Worm (Caenorhabditis elegans) whole organism, young adult: ENCODE measurements around the gene map-1.
A peak's percentile ranks its signal among the peaks of the same experiment; 100 is the strongest.

Source experiments
- B0035.1 ChIP-seq: sonication (generic microtip); optimal IDR thresholded peaks from 2 replicates; lab custom pipeline; 2016; ENCODE audit warnings: missing genetic modification characterization, mild to moderate bottlenecking, missing compliant biosample characterization, missing genotype, missing genetic modification reagents
- C06A6.2 ChIP-seq: fragments of 200-800 bp; sonication (Bioruptor generic); conservative IDR thresholded peaks from 2 replicates; pipeline ENCODE4 v1.3.6; 2022; ENCODE audit warnings: missing genetic modification characterization, missing compliant biosample characterization
- F37B4.10 ChIP-seq: fragments of 200-800 bp; sonication (Bioruptor generic); IDR thresholded peaks from 2 replicates; pipeline ENCODE4 v1.3.6; 2022; ENCODE audit warnings: missing genetic modification characterization, missing compliant biosample characterization
- F39B2.1 ChIP-seq: fragments of 200-800 bp; sonication (Bioruptor generic); IDR thresholded peaks from 2 replicates; pipeline ENCODE4 v1.3.6; 2022; ENCODE audit warnings: missing genetic modification reagents, missing genetic modification characterization, missing compliant biosample characterization
- F49E8.2 ChIP-seq: sonication (generic microtip); optimal IDR thresholded peaks from 3 replicates; lab custom pipeline; 2017; ENCODE audit warnings: missing genetic modification characterization, mild to moderate bottlenecking, missing compliant biosample characterization, antibody characterized with exemption, moderate library complexity; ENCODE audit not compliant: insufficient read depth
- F52B5.7 ChIP-seq: sonication (generic microtip); optimal IDR thresholded peaks from 2 replicates; lab custom pipeline; 2016; ENCODE audit warnings: mild to moderate bottlenecking, missing genetic modification characterization, missing compliant biosample characterization
- F57C9.4 ChIP-seq: sonication (generic microtip); optimal IDR thresholded peaks from 2 replicates; lab custom pipeline; 2017; ENCODE audit warnings: mild to moderate bottlenecking, missing genetic modification characterization, missing compliant biosample characterization
- K12H6.12 ChIP-seq: fragments of 200-800 bp; sonication (Bioruptor generic); optimal IDR thresholded peaks from 2 replicates; lab custom pipeline; 2018; ENCODE audit warnings: mild to moderate bottlenecking, missing genetic modification characterization, missing compliant biosample characterization
- T26A5.8 ChIP-seq: sonication (generic microtip); optimal IDR thresholded peaks from 2 replicates; lab custom pipeline; 2016; ENCODE audit warnings: missing genetic modification characterization, missing compliant biosample characterization
- Y95B8A.8 ChIP-seq: fragments of 200-800 bp; sonication (Bioruptor generic); IDR thresholded peaks from 2 replicates; pipeline ENCODE4 v1.3.6; 2022; ENCODE audit warnings: missing genetic modification reagents, missing genetic modification characterization, missing compliant biosample characterization
- ZK185.1 ChIP-seq: sonication (generic microtip); optimal IDR thresholded peaks from 2 replicates; lab custom pipeline; 2016; ENCODE audit warnings: mild to moderate bottlenecking, missing genetic modification characterization, missing compliant biosample characterization; ENCODE audit not compliant: poor library complexity, severe bottlenecking
- akir-1 ChIP-seq: fragments of 200-800 bp; sonication (Bioruptor generic); optimal IDR thresholded peaks from 2 replicates; lab custom pipeline; 2018; ENCODE audit warnings: mild to moderate bottlenecking, missing genetic modification characterization, moderate library complexity, missing compliant biosample characterization
- attf-6 ChIP-seq: fragments of 200-800 bp; sonication (Bioruptor generic); IDR thresholded peaks from 2 replicates; pipeline ENCODE4 v1.3.6; 2022; ENCODE audit warnings: missing genetic modification reagents, missing genetic modification characterization, missing compliant biosample characterization
- die-1 ChIP-seq: sonication (generic microtip); optimal IDR thresholded peaks from 2 replicates; lab custom pipeline; 2016; ENCODE audit warnings: missing genotype, mild to moderate bottlenecking, missing genetic modification characterization, missing compliant biosample characterization
- dpff-1 ChIP-seq: sonication (generic microtip); optimal IDR thresholded peaks from 2 replicates; lab custom pipeline; 2017; ENCODE audit warnings: mild to moderate bottlenecking, missing genetic modification characterization, missing compliant biosample characterization
- dpl-1 ChIP-seq: fragments of 150-350 bp; optimal IDR thresholded peaks from 2 replicates; lab custom pipeline; 2014; ENCODE audit warnings: missing biosample characterization, missing genetic modification reagents, missing genetic modification characterization
- efl-1 ChIP-seq: fragments of 150-350 bp; optimal IDR thresholded peaks from 2 replicates; lab custom pipeline; 2014; ENCODE audit warnings: missing biosample characterization, missing genetic modification reagents, missing genetic modification characterization
- gei-17 ChIP-seq: fragments of 200-800 bp; sonication (Bioruptor generic); optimal IDR thresholded peaks from 2 replicates; lab custom pipeline; 2018; ENCODE audit warnings: mild to moderate bottlenecking, missing genetic modification characterization, missing compliant biosample characterization
- hsf-1 ChIP-seq: fragments of 200-800 bp; sonication (Bioruptor generic); IDR thresholded peaks from 2 replicates; pipeline ENCODE4 v1.3.6; 2022; ENCODE audit warnings: missing genetic modification reagents, missing genetic modification characterization, missing compliant biosample characterization
- lin-54 ChIP-seq: fragments of 200-800 bp; sonication (Bioruptor generic); optimal IDR thresholded peaks from 2 replicates; lab custom pipeline; 2018; ENCODE audit warnings: mild to moderate bottlenecking, missing genetic modification characterization, missing compliant biosample characterization
- lsl-1 ChIP-seq: fragments of 200-800 bp; sonication (Bioruptor generic); optimal IDR thresholded peaks from 2 replicates; lab custom pipeline; 2018; ENCODE audit warnings: mild to moderate bottlenecking, missing genetic modification characterization, moderate library complexity, missing compliant biosample characterization
- nfya-1 ChIP-seq: sonication (generic microtip); optimal IDR thresholded peaks from 2 replicates; lab custom pipeline; 2017; ENCODE audit warnings: antibody characterized with exemption, missing compliant biosample characterization, missing genetic modification characterization, borderline replicate concordance; ENCODE audit not compliant: insufficient read depth
- nhr-179 ChIP-seq: sonication (generic microtip); optimal IDR thresholded peaks from 2 replicates; lab custom pipeline; 2016; ENCODE audit warnings: mild to moderate bottlenecking, missing genetic modification characterization, missing compliant biosample characterization
- pbrm-1 ChIP-seq: fragments of 200-800 bp; sonication (Bioruptor generic); IDR thresholded peaks from 2 replicates; pipeline ENCODE4 v1.3.6; 2022; ENCODE audit warnings: missing genetic modification reagents, missing genetic modification characterization, missing compliant biosample characterization
- rec-8 ChIP-seq, 2 experiments: sonication (generic microtip); optimal IDR thresholded peaks; 2 replicates each; lab custom pipeline; 2016; ENCODE audit warnings: mild to moderate bottlenecking in 2 of 2, missing genetic modification characterization in 2 of 2, missing genetic modification reagents in 2 of 2, missing genotype in 2 of 2, missing biosample characterization in 1 of 2, missing compliant biosample characterization in 1 of 2, moderate library complexity in 1 of 2
- rpc-1 ChIP-seq, 2 experiments: fragments of 150-350 bp in 1 of 2; sonication (generic microtip) in 1 of 2; optimal IDR thresholded peaks; 2 replicates each; lab custom pipeline; 2014 to 2018; ENCODE audit warnings: missing biosample characterization in 1 of 2, missing genetic modification characterization in 1 of 2, missing genetic modification reagents in 1 of 2, missing genotype in 1 of 2
- sdz-38 ChIP-seq: sonication (generic microtip); optimal IDR thresholded peaks from 2 replicates; lab custom pipeline; 2016; ENCODE audit warnings: missing genotype, missing genetic modification characterization, missing compliant biosample characterization
- snpc-1.1 ChIP-seq: sonication (generic microtip); optimal IDR thresholded peaks from 2 replicates; lab custom pipeline; 2017; ENCODE audit warnings: missing genetic modification characterization, mild to moderate bottlenecking, missing compliant biosample characterization, antibody characterized with exemption, moderate library complexity, missing genotype, missing genetic modification reagents; ENCODE audit not compliant: insufficient read depth
- snpc-3.4 ChIP-seq: sonication (generic microtip); optimal IDR thresholded peaks from 2 replicates; lab custom pipeline; 2017; ENCODE audit warnings: missing genetic modification characterization, mild to moderate bottlenecking, missing compliant biosample characterization, antibody characterized with exemption, moderate library complexity, missing genotype, missing genetic modification reagents
- snpc-4 ChIP-seq, 5 experiments: fragments of 150-350 bp in 1 of 5; sonication (generic microtip) in 4 of 5; optimal IDR thresholded peaks; 2 replicates each; lab custom pipeline; 2014 to 2018; ENCODE audit warnings: missing genetic modification characterization in 5 of 5, missing biosample characterization in 3 of 5, antibody characterized with exemption in 2 of 5, mild to moderate bottlenecking in 2 of 5, missing compliant biosample characterization in 2 of 5, missing genotype in 2 of 5, moderate library complexity in 2 of 5, missing genetic modification reagents in 1 of 5
- tbp1 ChIP-seq: fragments of 200-800 bp; sonication (Bioruptor generic); optimal IDR thresholded peaks from 2 replicates; lab custom pipeline; 2018; ENCODE audit warnings: mild to moderate bottlenecking, missing genetic modification characterization, missing compliant biosample characterization
- unc-62 ChIP-seq: fragments of 150-350 bp; optimal IDR thresholded peaks from 2 replicates; lab custom pipeline; 2014; ENCODE audit warnings: missing biosample characterization, missing genetic modification reagents, missing genetic modification characterization
- zfh-2 ChIP-seq: fragments of 200-800 bp; sonication (Bioruptor generic); conservative IDR thresholded peaks from 2 replicates; pipeline ENCODE4 v1.3.6; 2022; ENCODE audit warnings: missing genetic modification reagents, missing genetic modification characterization, missing compliant biosample characterization
- zim-3 ChIP-seq: sonication (generic microtip); optimal IDR thresholded peaks from 2 replicates; lab custom pipeline; 2017; ENCODE audit warnings: mild to moderate bottlenecking, missing genetic modification characterization, moderate library complexity, missing compliant biosample characterization
- ztf-26 ChIP-seq: sonication (generic microtip); optimal IDR thresholded peaks from 2 replicates; lab custom pipeline; 2017; ENCODE audit warnings: missing genetic modification characterization, missing compliant biosample characterization
- ztf-28 ChIP-seq: fragments of 200-800 bp; sonication (Bioruptor generic); IDR thresholded peaks from 2 replicates; pipeline ENCODE4 v1.3.6; 2022; ENCODE audit warnings: missing genetic modification reagents, missing genetic modification characterization, missing compliant biosample characterization

map-1 gene

DNA sequence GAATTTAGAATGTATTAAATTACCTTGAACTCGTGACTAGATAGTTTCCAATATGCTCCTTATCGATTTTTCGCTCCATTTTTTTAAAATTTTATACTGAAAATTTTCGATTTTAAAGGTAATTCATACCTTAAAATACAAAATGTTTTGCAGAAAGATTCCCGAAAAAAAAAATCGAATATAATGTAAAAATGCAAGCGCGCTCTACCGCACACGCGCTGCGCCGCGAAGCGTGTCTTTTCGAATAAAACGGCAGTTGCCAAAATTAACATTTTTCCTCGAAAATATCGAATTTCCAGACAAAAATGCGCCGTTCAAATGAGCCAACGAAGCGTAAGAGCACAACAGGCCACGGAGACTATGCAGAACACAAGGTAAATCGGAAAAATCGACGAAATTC is 8.0 kb upstream of the map-1 start, which contains the start of the genes taf-6.2 and Y37E11AL.3 (continued):
- TF ChIP-seq ztf-28 (GFP tag; lab: Robert Waterston, UW) (no peak), gei-17 (GFP tag; lab: Kevin White, UChicago) (no peak), ZK185.1 (tag; lab: Kevin White, UChicago) (no peak), snpc-3.4 (tag; lab: Kevin White, UChicago) (no peak), die-1 (tag; lab: Kevin White, UChicago) (no peak), attf-6 (no peak), snpc-1.1 (tag; lab: Kevin White, UChicago) (no peak), C06A6.2 (GFP tag; lab: Robert Waterston, UW) (no peak), unc-62 (no peak), sdz-38 (tag; lab: Kevin White, UChicago) (no peak), dpl-1 (GFP tag; lab: Kevin White, UChicago) (peak; percentile 22), zfh-2 (GFP tag; lab: Robert Waterston, UW) (no peak), rec-8 (tag; optimal IDR thresholded peaks at IDR 0.05; lab: Kevin White, UChicago) (no peak), tbp1 (peak; percentile 19), dpff-1 (tag; lab: Kevin White, UChicago) (no peak), F57C9.4 (tag; lab: Kevin White, UChicago) (no peak), Y95B8A.8 (GFP tag; lab: Robert Waterston, UW) (no peak), lsl-1 (GFP tag; lab: Kevin White, UChicago) (peak; percentile 9), lin-54 (GFP tag; lab: Kevin White, UChicago) (peak; percentile 65), rpc-1 (optimal IDR thresholded peaks at IDR 0.05; lab: Kevin White, UChicago) (no peak), rpc-1 (tag; optimal IDR thresholded peaks at IDR 0.05; lab: Kevin White, UChicago) (no peak), F49E8.2 (tag; lab: Kevin White, UChicago) (no peak), T26A5.8 (tag; lab: Kevin White, UChicago) (no peak), B0035.1 (no peak), efl-1 (GFP tag; lab: Kevin White, UChicago) (peak; percentile 20), pbrm-1 (GFP tag; lab: Robert Waterston, UW) (no peak), akir-1 (GFP tag; lab: Kevin White, UChicago) (no peak), snpc-4 (GFP tag; optimal IDR thresholded peaks at IDR 0.05; lab: Kevin White, UChicago) (no peak), snpc-4 (tag; optimal IDR thresholded peaks at IDR 0.05; lab: Kevin White, UChicago) (peak in 1 of 4 experiments; percentile 37), F39B2.1 (no peak), ztf-26 (no peak), K12H6.12 (tag; lab: Kevin White, UChicago) (no peak)
- TF ChIP-seq, all 124 proteins: peak for 9

DNA sequence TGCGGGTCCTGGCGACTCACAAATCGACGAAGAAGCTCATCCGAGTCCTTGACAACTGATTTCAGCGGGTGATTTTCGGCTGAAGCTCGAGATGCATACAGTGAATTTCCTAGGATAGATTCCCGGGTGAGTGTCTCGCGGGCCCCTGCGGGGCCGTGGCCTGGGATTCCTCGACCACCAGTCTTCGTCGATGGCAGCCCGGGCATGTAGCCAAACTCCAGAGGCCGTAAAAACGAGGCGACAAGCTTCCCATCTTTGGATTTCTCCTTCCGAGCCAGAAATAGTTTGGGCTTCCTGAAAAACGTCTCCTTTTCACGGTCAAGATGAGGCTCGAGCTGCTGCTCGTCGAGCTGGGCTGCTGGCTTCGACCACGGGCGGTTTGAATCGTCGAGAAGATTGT is 1.4 kb upstream of the map-1 start:
- TF ChIP-seq zim-3 (tag; lab: Kevin White, UChicago): no peak
- no peak for TF ChIP-seq ZK185.1 (tag; lab: Kevin White, UChicago)
- TF ChIP-seq zfh-2 (GFP tag; lab: Robert Waterston, UW): peak; percentile 69; the same call in 1 of the 2 replicates
- no peak for TF ChIP-seq F52B5.7 (tag; lab: Kevin White, UChicago)

DNA sequence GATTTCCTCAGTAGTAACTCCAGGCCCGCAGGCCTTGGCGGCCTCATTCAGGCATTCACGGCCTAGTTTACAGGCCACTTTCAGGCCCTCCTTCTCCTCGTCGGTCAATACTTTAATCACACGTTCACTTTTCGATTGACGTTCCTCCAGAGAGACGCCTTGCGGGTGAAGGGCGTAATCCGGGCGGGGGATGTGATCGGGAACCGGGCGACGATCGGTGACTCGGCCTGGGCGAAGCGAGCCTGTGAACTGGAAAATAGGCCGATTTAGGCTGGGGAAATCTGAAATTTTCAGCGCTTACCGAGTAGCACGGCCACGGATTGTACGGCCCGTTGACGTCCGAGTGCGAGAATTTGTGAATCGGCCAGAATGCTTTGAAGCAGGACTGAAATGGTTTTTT is 405 bp downstream of the map-1 start:
- TF ChIP-seq nhr-179 (tag; lab: Kevin White, UChicago): no peak
- TF ChIP-seq zfh-2 (GFP tag; lab: Robert Waterston, UW): peak; percentile 82
- no peak for TF ChIP-seq efl-1 (GFP tag; lab: Kevin White, UChicago)
- no peak for TF ChIP-seq hsf-1
- TF ChIP-seq F37B4.10 (GFP tag; lab: Robert Waterston, UW): 0 out of 2 replicates have a peak, but pooled peaks have one; percentile 62
- no peak for TF ChIP-seq snpc-1.1 (tag; lab: Kevin White, UChicago)
- TF ChIP-seq nfya-1 (tag; lab: Kevin White, UChicago): no peak
